Fruit fly (Drosophila melanogaster): ENCODE measurements around the gene CG2258.

CG2258 gene

dm6 chrX:8091017-8091620 is 10.8 kb downstream of the CG2258 start (continued):
- TF ChIP-seq CG6276 (GFP tag; optimal IDR thresholded peaks at IDR 0.05) (peak; percentile 97), vri (GFP tag; optimal IDR thresholded peaks at IDR 0.05) (peak; percentile 94), Hr4 (GFP tag; optimal IDR thresholded peaks at IDR 0.05) (peak; percentile 95), CG10669 (GFP tag; optimal IDR thresholded peaks at IDR 0.05) (peak; percentile 93), Smox (GFP tag; optimal IDR thresholded peaks at IDR 0.05) (peak; percentile 100), pdm3 (GFP tag; optimal IDR thresholded peaks at IDR 0.05) (peak; percentile 97), Gug (GFP tag; IDR thresholded peaks at IDR 0.05) (peak; percentile 98), CG34406 (GFP tag; optimal IDR thresholded peaks at IDR 0.05) (peak; percentile 96), CG9139 (GFP tag; optimal IDR thresholded peaks at IDR 0.05) (peak; percentile 91), Hr38 (GFP tag; optimal IDR thresholded peaks at IDR 0.05) (no peak), CG8319 (GFP tag; optimal IDR thresholded peaks at IDR 0.05) (peak; percentile 96), achi (GFP tag; optimal IDR thresholded peaks at IDR 0.05) (peak; percentile 97), dac (GFP tag; optimal IDR thresholded peaks at IDR 0.05) (peak; percentile 93), Sox102F (GFP tag; optimal IDR thresholded peaks at IDR 0.05) (peak; percentile 95), topi (GFP tag; optimal IDR thresholded peaks at IDR 0.05) (peak; percentile 96), CG8632 (GFP tag; optimal IDR thresholded peaks at IDR 0.05) (peak; percentile 96), CG31627 (GFP tag; optimal IDR thresholded peaks at IDR 0.05) (peak; percentile 92), CG11902 (GFP tag; optimal IDR thresholded peaks at IDR 0.05) (peak; percentile 88), Eip78C (GFP tag) (peak; percentile 99), CG6854 (GFP tag; optimal IDR thresholded peaks at IDR 0.05) (peak; percentile 92), Eip93F (GFP tag; optimal IDR thresholded peaks at IDR 0.05) (peak; percentile 95)

dm6 chrX:8087113-8087512 is 14.8 kb downstream of the CG2258 start, which contains the start of gene CG2256:
TSS of gene CG2256 (minus strand) at chrX:8087213.
- TF ChIP-seq achi (GFP tag; optimal IDR thresholded peaks at IDR 0.05) (no peak), ss (GFP tag; optimal IDR thresholded peaks at IDR 0.05) (no peak), Eip75B (GFP tag; optimal IDR thresholded peaks at IDR 0.05) (no peak), fd59A (GFP tag; optimal IDR thresholded peaks at IDR 0.05) (no peak), Gug (GFP tag; IDR thresholded peaks at IDR 0.05) (no peak), Hr39 (GFP tag; optimal IDR thresholded peaks at IDR 0.05) (no peak), CG6276 (GFP tag; optimal IDR thresholded peaks at IDR 0.05) (no peak), lz (GFP tag; optimal IDR thresholded peaks at IDR 0.05) (no peak), CG6854 (GFP tag; optimal IDR thresholded peaks at IDR 0.05) (no peak), Ets21C (GFP tag; optimal IDR thresholded peaks at IDR 0.05) (no peak), CG3032 (tag; optimal IDR thresholded peaks at IDR 0.05) (no peak), Hr38 (GFP tag; optimal IDR thresholded peaks at IDR 0.05) (no peak), Eip78C (GFP tag) (no peak), CG11902 (GFP tag; optimal IDR thresholded peaks at IDR 0.05) (no peak), Lpt (GFP tag; optimal IDR thresholded peaks at IDR 0.05) (no peak)

DNA sequence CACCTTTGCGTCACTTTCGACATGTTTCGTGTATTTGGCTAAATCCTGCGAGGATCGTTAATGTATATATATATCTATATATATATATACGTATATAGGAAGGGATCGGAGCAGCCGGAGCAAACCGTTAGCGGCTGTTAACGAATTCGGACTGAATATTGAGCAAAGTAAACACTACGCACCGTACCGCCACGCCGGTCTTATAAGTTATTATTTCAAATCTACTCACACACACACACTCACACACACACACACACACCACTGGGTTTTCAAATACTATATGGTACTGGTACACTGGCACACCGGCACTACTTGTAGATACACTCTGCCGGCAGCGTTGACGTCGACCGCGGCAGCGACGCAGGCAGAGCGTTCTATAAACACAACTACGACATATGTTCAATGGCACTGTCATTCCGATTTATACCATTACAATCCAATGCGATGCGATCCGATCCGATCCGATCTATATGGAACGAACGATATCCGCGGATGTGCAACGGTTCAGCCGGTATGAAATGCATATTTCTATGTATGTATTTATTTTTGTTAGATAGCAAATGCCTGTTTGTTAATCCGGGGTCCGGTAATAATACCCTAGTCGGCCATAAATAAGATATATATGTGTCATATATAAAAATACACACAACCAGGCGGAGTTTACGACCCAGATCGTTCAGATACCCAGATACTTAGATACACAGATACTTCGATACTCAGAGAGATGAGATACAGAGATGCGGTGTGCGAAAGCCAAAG is 20.3 kb downstream of the CG2258 start, which contains the start of gene Ldsdh1:
Gene Ldsdh1, minus strand, starts transcription at position 179 of the 759 bp plus-strand sequence.
- no peak for TF ChIP-seq Hr39 (GFP tag; optimal IDR thresholded peaks at IDR 0.05)
- no peak for TF ChIP-seq CG3919 (GFP tag; optimal IDR thresholded peaks at IDR 0.05)
- peak; percentile 1 for TF ChIP-seq Eip78C (GFP tag)
- TF ChIP-seq CG16779 (tag; optimal IDR thresholded peaks at IDR 0.05): no peak
- peak; percentile 28 for TF ChIP-seq svp (GFP tag)

DNA sequence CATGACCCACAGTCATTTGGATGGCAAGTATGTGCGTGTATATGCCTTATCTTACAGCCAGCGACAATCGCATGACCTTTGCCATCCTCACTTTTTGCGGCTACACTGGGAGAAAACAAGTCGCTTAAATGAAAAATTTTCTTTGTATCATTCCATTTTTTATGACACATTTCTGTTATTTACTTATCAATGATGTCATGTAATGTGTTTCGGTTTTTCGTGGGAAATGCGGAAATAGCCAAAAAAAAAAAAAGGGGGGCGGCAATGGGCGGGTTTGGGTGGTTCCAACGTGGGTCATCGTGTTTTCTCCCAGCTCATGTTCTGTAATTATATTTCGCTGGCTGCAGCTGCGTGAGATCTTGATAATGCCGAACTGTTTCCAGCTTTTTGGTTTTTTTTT is 21.7 kb downstream of the CG2258 start:
- TF ChIP-seq fd85E (GFP tag; optimal IDR thresholded peaks at IDR 0.05) (no peak), Smox (GFP tag; optimal IDR thresholded peaks at IDR 0.05) (no peak), svp (GFP tag) (peak; percentile 99), pdm3 (GFP tag; optimal IDR thresholded peaks at IDR 0.05) (no peak), Hr38 (GFP tag; optimal IDR thresholded peaks at IDR 0.05) (no peak), esn (GFP tag; optimal IDR thresholded peaks at IDR 0.05) (peak; percentile 6), CG9139 (GFP tag; optimal IDR thresholded peaks at IDR 0.05) (no peak), Eip78C (GFP tag) (no peak)
